Worm (Caenorhabditis elegans) whole organism, young adult: ENCODE measurements around the gene nlp-13.

Experiments used
- F57A8.1 ChIP-seq: fragments of 200-800 bp; sonication (Bioruptor generic); optimal IDR thresholded peaks from 2 replicates; lab custom pipeline; 2018; ENCODE audit warnings: mild to moderate bottlenecking, missing genetic modification characterization, moderate library complexity, missing compliant biosample characterization
- aptf-2 ChIP-seq: fragments of 200-800 bp; sonication (Bioruptor generic); conservative IDR thresholded peaks from 2 replicates; pipeline ENCODE4 v1.3.6; 2022; ENCODE audit warnings: missing genetic modification reagents, missing genetic modification characterization, missing compliant biosample characterization
- dox-1 ChIP-seq: fragments of 200-800 bp; sonication (Bioruptor generic); IDR thresholded peaks from 2 replicates; pipeline ENCODE4 v1.3.6; 2022; ENCODE audit warnings: missing genetic modification reagents, missing genetic modification characterization, missing compliant biosample characterization
- let-607 ChIP-seq, 2 experiments: fragments of 200-800 bp in 1 of 2; sonication (Bioruptor generic) in 1 of 2; sonication (generic microtip) in 1 of 2; optimal IDR thresholded peaks; 2 replicates each; lab custom pipeline; 2016 to 2018; ENCODE audit warnings: mild to moderate bottlenecking in 2 of 2, missing compliant biosample characterization in 2 of 2, missing genetic modification characterization in 2 of 2, moderate library complexity in 2 of 2, missing genotype in 1 of 2
- madf-8 ChIP-seq: fragments of 200-800 bp; sonication (Bioruptor generic); conservative IDR thresholded peaks from 2 replicates; pipeline ENCODE4 v1.3.6; 2022; ENCODE audit warnings: missing genetic modification reagents, missing genetic modification characterization, missing compliant biosample characterization
- mes-4 ChIP-seq: sonication (generic microtip); optimal IDR thresholded peaks from 2 replicates; lab custom pipeline; 2016; ENCODE audit warnings: missing genotype, missing genetic modification characterization, missing compliant biosample characterization
- nfya-1 ChIP-seq: sonication (generic microtip); optimal IDR thresholded peaks from 2 replicates; lab custom pipeline; 2017; ENCODE audit warnings: antibody characterized with exemption, missing compliant biosample characterization, missing genetic modification characterization, borderline replicate concordance; ENCODE audit not compliant: insufficient read depth
- nhr-90 ChIP-seq: sonication (generic microtip); optimal IDR thresholded peaks from 2 replicates; lab custom pipeline; 2016; ENCODE audit warnings: missing genotype, mild to moderate bottlenecking, missing genetic modification characterization, missing compliant biosample characterization
- tbx-9 ChIP-seq: sonication (generic microtip); optimal IDR thresholded peaks from 2 replicates; lab custom pipeline; 2016; ENCODE audit warnings: borderline replicate concordance, missing genetic modification characterization, inconsistent platforms, missing compliant biosample characterization
- unc-130 ChIP-seq: sonication (generic microtip); optimal IDR thresholded peaks from 2 replicates; lab custom pipeline; 2016; ENCODE audit warnings: missing genetic modification reagents, missing genetic modification characterization, missing compliant biosample characterization
- zfh-2 ChIP-seq: fragments of 200-800 bp; sonication (Bioruptor generic); conservative IDR thresholded peaks from 2 replicates; pipeline ENCODE4 v1.3.6; 2022; ENCODE audit warnings: missing genetic modification reagents, missing genetic modification characterization, missing compliant biosample characterization

DNA sequence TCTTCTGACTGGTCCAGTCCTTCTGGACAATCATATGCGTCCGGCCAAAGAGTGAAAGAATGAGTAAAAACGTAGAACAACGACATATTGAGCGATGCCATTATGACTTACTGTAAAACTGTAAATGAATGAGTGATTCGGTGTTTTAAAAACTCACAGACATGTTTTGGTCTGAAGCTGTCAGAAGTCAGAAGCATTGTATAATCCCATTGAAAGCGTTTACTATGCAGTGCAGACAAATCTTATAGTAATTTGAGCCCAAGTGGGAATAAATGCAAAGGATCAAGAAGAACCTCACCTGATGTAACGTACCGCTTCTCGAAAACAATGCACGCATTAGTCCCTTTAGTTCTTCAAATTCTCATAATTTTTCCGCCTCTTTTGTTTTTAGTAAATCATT, 23.9 kb downstream of the nlp-13 start, which contains the start of gene srt-3:
- TF ChIP-seq nfya-1 (no peak), aptf-2 (GFP tag; lab: Robert Waterston, UW) (no peak), madf-8 (GFP tag; lab: Robert Waterston, UW) (no peak), nhr-90 (tag; lab: Kevin White, UChicago) (no peak), zfh-2 (GFP tag; lab: Robert Waterston, UW) (no peak), tbx-9 (no peak), F57A8.1 (GFP tag; lab: Kevin White, UChicago) (no peak), unc-130 (GFP tag; lab: Kevin White, UChicago) (no peak), let-607 (tag; optimal IDR thresholded peaks at IDR 0.05; lab: Kevin White, UChicago) (no peak), dox-1 (no peak), mes-4 (no peak)
